Fruit fly (Drosophila melanogaster): Measurements from ENCODE around the gene Alp1.

Gene Alp1

DNA sequence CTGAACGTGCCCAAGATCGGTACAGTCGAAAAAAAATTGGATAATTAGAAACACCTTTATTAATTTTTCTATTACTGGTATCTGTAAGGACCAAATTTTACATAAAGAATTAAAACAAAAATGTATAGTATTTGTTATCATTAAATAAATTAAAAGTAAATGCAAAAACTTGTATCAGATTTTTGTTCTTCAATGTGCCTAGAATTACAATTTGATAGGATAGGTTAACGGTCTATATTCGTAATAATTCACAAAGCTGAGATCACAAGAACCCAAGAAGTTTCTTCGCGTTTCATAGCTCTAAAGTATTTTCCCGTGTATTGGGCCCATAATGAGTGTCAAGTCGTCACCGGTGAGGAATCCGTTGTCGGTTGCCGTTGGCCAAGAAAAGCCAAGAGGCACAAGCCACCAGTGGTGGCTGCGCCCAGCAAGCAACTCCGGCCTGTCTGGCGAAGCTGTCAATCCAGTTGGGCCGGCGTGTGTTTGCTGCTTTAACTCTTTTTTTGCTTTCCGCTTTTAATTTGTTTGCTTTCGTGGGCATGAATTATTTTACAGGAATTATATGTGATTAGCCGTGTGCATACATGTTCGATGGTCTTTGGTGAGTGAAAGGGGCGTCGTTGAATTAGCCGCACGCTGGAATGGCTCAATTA is 26.6 kb downstream of the Alp1 start (continued):
- TF ChIP-seq NC2α (GFP tag; optimal IDR thresholded peaks at IDR 0.05) (no peak), CG6175 (GFP tag; IDR thresholded peaks at IDR 0.05) (peak; percentile 62; the same call in 1 of the 3 replicates), CG7928 (GFP tag; optimal IDR thresholded peaks at IDR 0.05) (no peak), CG4854 (GFP tag; optimal IDR thresholded peaks at IDR 0.05) (no peak), CG14050 (GFP tag; IDR thresholded peaks at IDR 0.05) (no peak; the same call in 2 of the 3 replicates), CG3407 (GFP tag; optimal IDR thresholded peaks at IDR 0.05) (no peak), Hr39 (optimal IDR thresholded peaks at IDR 0.05) (no peak), org-1 (GFP tag; optimal IDR thresholded peaks at IDR 0.05) (peak; percentile 25), CG42726 (GFP tag; IDR thresholded peaks at IDR 0.05; ENCODE audit: partially characterized antibody) (no peak), Nf-YC (tag; optimal IDR thresholded peaks at IDR 0.05) (no peak), Lpt (GFP tag; optimal IDR thresholded peaks at IDR 0.05) (no peak), Vsx1 (GFP tag; optimal IDR thresholded peaks at IDR 0.05) (no peak), CG12219 (GFP tag; optimal IDR thresholded peaks at IDR 0.05) (no peak), Gsc (GFP tag; IDR thresholded peaks at IDR 0.05) (no peak), ind (GFP tag; optimal IDR thresholded peaks at IDR 0.05) (peak; percentile 39), psq (GFP tag; optimal IDR thresholded peaks at IDR 0.05) (no peak), CG1647 (GFP tag; optimal IDR thresholded peaks at IDR 0.05) (no peak), z (GFP tag; IDR thresholded peaks at IDR 0.05) (no peak), CG16815 (GFP tag; optimal IDR thresholded peaks at IDR 0.05) (no peak), CG14441 (GFP tag; IDR thresholded peaks at IDR 0.05) (peak; percentile 48; the same call in 1 of the 2 replicates), h (optimal IDR thresholded peaks at IDR 0.05) (no peak), B-H2 (GFP tag; optimal IDR thresholded peaks at IDR 0.05) (no peak), CG10274 (GFP tag; optimal IDR thresholded peaks at IDR 0.05) (no peak), CG1529 (GFP tag; optimal IDR thresholded peaks at IDR 0.05) (peak; percentile 39), E2f2 (GFP tag; IDR thresholded peaks at IDR 0.05) (0 out of 2 replicates have a peak, but pooled peaks have one; percentile 20), NfI (GFP tag; optimal IDR thresholded peaks at IDR 0.05) (peak; percentile 25), CG16779 (GFP tag; IDR thresholded peaks at IDR 0.05) (no peak), exex (tag; optimal IDR thresholded peaks at IDR 0.05) (peak; percentile 16), CG10959 (GFP tag; IDR thresholded peaks at IDR 0.05) (no peak), zen2 (GFP tag; IDR thresholded peaks at IDR 0.05; ENCODE audit: partially characterized antibody) (no peak), tx (GFP tag; optimal IDR thresholded peaks at IDR 0.05) (no peak), salm (tag; optimal IDR thresholded peaks at IDR 0.05) (no peak), wor (GFP tag; IDR thresholded peaks at IDR 0.05) (no peak; the same call in 1 of the 2 replicates), CG3065 (GFP tag; optimal IDR thresholded peaks at IDR 0.05) (no peak), sisA (GFP tag; IDR thresholded peaks at IDR 0.05) (no peak), sima (GFP tag; optimal IDR thresholded peaks at IDR 0.05) (no peak), ham (GFP tag; IDR thresholded peaks at IDR 0.05) (no peak), CG12236 (GFP tag; optimal IDR thresholded peaks at IDR 0.05) (no peak), CG17568 (GFP tag; optimal IDR thresholded peaks at IDR 0.05) (no peak), CG33213 (GFP tag; optimal IDR thresholded peaks at IDR 0.05) (no peak), bowl (GFP tag; IDR thresholded peaks at IDR 0.05) (no peak), eve (GFP tag; optimal IDR thresholded peaks at IDR 0.05) (no peak), CG18262 (tag; optimal IDR thresholded peaks at IDR 0.05) (peak; percentile 76), CHES-1-like (GFP tag; optimal IDR thresholded peaks at IDR 0.05) (no peak), dati (GFP tag; IDR thresholded peaks at IDR 0.05) (no peak), chm (GFP tag; IDR thresholded peaks at IDR 0.05) (no peak), tgo (GFP tag; IDR thresholded peaks at IDR 0.05) (peak; percentile 52; the same call in 2 of the 3 replicates), Mrtf (GFP tag; IDR thresholded peaks at IDR 0.05) (no peak), HLHmδ (GFP tag; optimal IDR thresholded peaks at IDR 0.05) (no peak), Atf3 (GFP tag; optimal IDR thresholded peaks at IDR 0.05) (no peak), HLH4C (GFP tag; IDR thresholded peaks at IDR 0.05; ENCODE audit: partially characterized antibody) (no peak), CG2116 (GFP tag; optimal IDR thresholded peaks at IDR 0.05) (no peak)

All from whole organism, embryonic.